Worm (Caenorhabditis elegans): ENCODE data around the gene nhr-286.

nhr-286 gene

ce11 chrV:7050153-7050552 is 41.3 kb downstream of the nhr-286 start:
- TF ChIP-seq jun-1 (tag; optimal IDR thresholded peaks at IDR 0.05) (no peak), elt-3 (tag; optimal IDR thresholded peaks at IDR 0.05) (no peak)

- TF ChIP-seq nhr-77 (tag; optimal IDR thresholded peaks at IDR 0.05), result no peak
- TF ChIP-seq daf-12 (tag; optimal IDR thresholded peaks at IDR 0.05), result no peak
- TF ChIP-seq pha-4 (tag; optimal IDR thresholded peaks at IDR 0.05), result no peak
- TF ChIP-seq nfya-1 (tag; optimal IDR thresholded peaks at IDR 0.05; ENCODE audit: insufficient read depth), result no peak
- no peak for TF ChIP-seq nhr-28 (tag; optimal IDR thresholded peaks at IDR 0.05)
- TF ChIP-seq fkh-10 (GFP tag; optimal IDR thresholded peaks at IDR 0.05), result no peak
- TF ChIP-seq lin-15B (tag; optimal IDR thresholded peaks at IDR 0.05), result no peak
- no peak for TF ChIP-seq egl-27 (tag; optimal IDR thresholded peaks at IDR 0.05)
- TF ChIP-seq nhr-23 (tag; optimal IDR thresholded peaks at IDR 0.05), result no peak
- TF ChIP-seq unc-62 (GFP tag; optimal IDR thresholded peaks at IDR 0.05), result no peak
- no peak for TF ChIP-seq ceh-28 (tag; optimal IDR thresholded peaks at IDR 0.05)
- no peak for TF ChIP-seq fkh-2 (tag; optimal IDR thresholded peaks at IDR 0.05)
Observed at ce11 chrV:7047512-7047911, 43.9 kb downstream of the nhr-286 start, which contains the start of gene F20A1.8. TSS of gene F20A1.8 (minus strand) at chrV:7047612.

ce11 chrV:7046005-7046404 is 45.4 kb downstream of the nhr-286 start, which contains the start of gene F20A1.2:
TSS of gene F20A1.2 (plus strand) at chrV:7046305.
- TF ChIP-seq unc-62 (GFP tag; optimal IDR thresholded peaks at IDR 0.05) (no peak), nfya-1 (tag; optimal IDR thresholded peaks at IDR 0.05; ENCODE audit: insufficient read depth) (no peak), nhr-23 (tag; optimal IDR thresholded peaks at IDR 0.05) (no peak), elt-1 (tag; optimal IDR thresholded peaks at IDR 0.05) (no peak), fkh-2 (tag; optimal IDR thresholded peaks at IDR 0.05) (no peak), skn-1 (tag; optimal IDR thresholded peaks at IDR 0.05) (no peak), snpc-4 (tag; optimal IDR thresholded peaks at IDR 0.05) (no peak), ZK546.5 (tag; optimal IDR thresholded peaks at IDR 0.05) (no peak), elt-2 (tag; optimal IDR thresholded peaks at IDR 0.05) (no peak), eor-1 (tag; optimal IDR thresholded peaks at IDR 0.05) (no peak), zag-1 (tag; optimal IDR thresholded peaks at IDR 0.05) (no peak), fkh-10 (GFP tag; optimal IDR thresholded peaks at IDR 0.05) (no peak), unc-39 (tag; optimal IDR thresholded peaks at IDR 0.05) (no peak), sea-2 (GFP tag; optimal IDR thresholded peaks at IDR 0.05) (no peak), nhr-28 (tag; optimal IDR thresholded peaks at IDR 0.05) (no peak), jun-1 (tag; optimal IDR thresholded peaks at IDR 0.05) (no peak), nhr-11 (tag; optimal IDR thresholded peaks at IDR 0.05) (no peak), pqm-1 (tag; optimal IDR thresholded peaks at IDR 0.05) (no peak), lin-15B (tag; optimal IDR thresholded peaks at IDR 0.05) (no peak), mml-1 (tag; optimal IDR thresholded peaks at IDR 0.05) (no peak)
